Fruit fly (Drosophila melanogaster) whole organism, adult: Measurements from ENCODE around the gene Ac3.
A peak's percentile ranks its signal among the peaks of the same experiment; 100 is the strongest.

Experiments
- CG11617 ChIP-seq: fragments of 200-800 bp; sonication (Bioruptor generic); optimal IDR thresholded peaks from 2 replicates; lab custom pipeline; 2017; ENCODE audit warnings: mild to moderate bottlenecking, missing biosample characterization, missing genetic modification reagents, missing genetic modification characterization
- CG12768 ChIP-seq: fragments of 200-800 bp; sonication (Bioruptor generic); optimal IDR thresholded peaks from 2 replicates; lab custom pipeline; 2017; ENCODE audit warnings: missing biosample characterization, missing genetic modification characterization, mild to moderate bottlenecking, moderate library complexity, missing genetic modification reagents
- CG14711 ChIP-seq: fragments of 200-800 bp; sonication (Bioruptor generic); optimal IDR thresholded peaks from 2 replicates; lab custom pipeline; 2018; ENCODE audit warnings: missing biosample characterization, mild to moderate bottlenecking, missing genetic modification characterization, moderate library complexity
- CG1620 ChIP-seq: fragments of 200-800 bp; sonication (Bioruptor generic); optimal IDR thresholded peaks from 2 replicates; lab custom pipeline; 2016; ENCODE audit warnings: missing biosample characterization, missing genetic modification characterization
- CG33017 ChIP-seq: fragments of 200-800 bp; sonication (Bioruptor generic); optimal IDR thresholded peaks from 2 replicates; lab custom pipeline; 2018; ENCODE audit warnings: missing biosample characterization, mild to moderate bottlenecking, missing genetic modification characterization, moderate library complexity
- CG5204 ChIP-seq: fragments of 200-800 bp; sonication (Bioruptor generic); optimal IDR thresholded peaks from 2 replicates; lab custom pipeline; 2016; ENCODE audit warnings: missing biosample characterization, missing genetic modification characterization
- CG7045 ChIP-seq: fragments of 200-800 bp; sonication (Bioruptor generic); optimal IDR thresholded peaks from 2 replicates; lab custom pipeline; 2017; ENCODE audit warnings: missing biosample characterization, mild to moderate bottlenecking, missing genetic modification characterization
- CG7101 ChIP-seq: fragments of 200-800 bp; sonication (Bioruptor generic); optimal IDR thresholded peaks from 2 replicates; lab custom pipeline; 2018; ENCODE audit warnings: missing biosample characterization, mild to moderate bottlenecking, missing genetic modification characterization, moderate library complexity
- Clk ChIP-seq: fragments of 200-800 bp; sonication (Bioruptor generic); optimal IDR thresholded peaks from 2 replicates; lab custom pipeline; 2017; ENCODE audit warnings: missing biosample characterization, missing genetic modification characterization
- Crg-1 ChIP-seq: fragments of 200-800 bp; sonication (Bioruptor generic); optimal IDR thresholded peaks from 2 replicates; lab custom pipeline; 2016; ENCODE audit warnings: missing biosample characterization, missing genetic modification characterization
- Hr96 ChIP-seq: fragments of 200-800 bp; sonication (Bioruptor generic); optimal IDR thresholded peaks from 2 replicates; lab custom pipeline; 2016; ENCODE audit warnings: missing biosample characterization, missing genetic modification characterization
- Mnt ChIP-seq: fragments of 200-800 bp; sonication (Bioruptor generic); optimal IDR thresholded peaks from 2 replicates; lab custom pipeline; 2016; ENCODE audit warnings: missing biosample characterization, mild to moderate bottlenecking, missing genetic modification characterization
- bab1 ChIP-seq: fragments of 200-800 bp; sonication (Bioruptor generic); optimal IDR thresholded peaks from 3 replicates; lab custom pipeline; 2019; ENCODE audit warnings: missing biosample characterization, mild to moderate bottlenecking, missing genetic modification characterization, moderate library complexity
- cic ChIP-seq: fragments of 200-800 bp; sonication (Bioruptor generic); optimal IDR thresholded peaks from 2 replicates; lab custom pipeline; 2017; ENCODE audit warnings: missing biosample characterization, mild to moderate bottlenecking, missing genetic modification characterization, moderate library complexity
- cnc ChIP-seq, 2 experiments: fragments of >200 bp; optimal IDR thresholded peaks; 2 replicates each; lab custom pipeline; 2017
- kay ChIP-seq: fragments of 200-800 bp; sonication (Bioruptor generic); peaks from one replicate; lab custom pipeline; 2016; ENCODE audit warnings: missing biosample characterization, missing genetic modification characterization, borderline replicate concordance
- ovo ChIP-seq: fragments of 200-800 bp; sonication (Bioruptor generic); optimal IDR thresholded peaks from 2 replicates; lab custom pipeline; 2016; ENCODE audit warnings: missing biosample characterization, missing genetic modification characterization
- pad ChIP-seq: fragments of 200-800 bp; sonication (Bioruptor generic); optimal IDR thresholded peaks from 3 replicates; lab custom pipeline; 2017; ENCODE audit warnings: missing biosample characterization, missing genetic modification characterization, mild to moderate bottlenecking, moderate library complexity, missing genetic modification reagents
- tj ChIP-seq: fragments of 200-800 bp; sonication (Bioruptor generic); optimal IDR thresholded peaks from 3 replicates; lab custom pipeline; 2017; ENCODE audit warnings: missing biosample characterization, mild to moderate bottlenecking, missing genetic modification characterization, moderate library complexity
- toe ChIP-seq: fragments of 200-800 bp; sonication (Bioruptor generic); optimal IDR thresholded peaks from 2 replicates; lab custom pipeline; 2016; ENCODE audit warnings: missing biosample characterization, missing genetic modification characterization

Gene Ac3

dm6 chr2L:21629149-21629813 is 3.1 kb upstream of the Ac3 start:
- TF ChIP-seq CG7045 (GFP tag; lab: Kevin White, UChicago) (no peak), Hr96 (GFP tag; lab: Kevin White, UChicago) (no peak), pad (GFP tag; lab: Kevin White, UChicago) (peak; percentile 69), bab1 (GFP tag; lab: Kevin White, UChicago) (peak; percentile 14), tj (GFP tag; lab: Kevin White, UChicago) (peak; percentile 26)

- TF ChIP-seq CG1620 (peak; percentile 89), CG12768 (GFP tag; lab: Kevin White, UChicago) (peak; percentile 50), Crg-1 (peak; percentile 72), Hr96 (GFP tag; lab: Kevin White, UChicago) (peak; percentile 69), pad (GFP tag; lab: Kevin White, UChicago) (peak; percentile 23), CG14711 (tag; lab: Kevin White, UChicago) (peak; percentile 15), CG7101 (peak; percentile 72), Clk (GFP tag; lab: Kevin White, UChicago) (no peak), cnc (optimal IDR thresholded peaks at IDR 0.05; lab: Kevin White, UChicago) (no peak), kay (GFP tag; lab: Kevin White, UChicago) (peak; percentile 42), toe (peak; percentile 77), tj (GFP tag; lab: Kevin White, UChicago) (no peak), ovo (GFP tag; lab: Kevin White, UChicago) (peak; percentile 70), Mnt (GFP tag; lab: Kevin White, UChicago) (peak; percentile 73), cic (GFP tag; lab: Kevin White, UChicago) (peak; percentile 41), CG11617 (GFP tag; lab: Kevin White, UChicago) (peak; percentile 2), CG5204 (GFP tag; lab: Kevin White, UChicago) (peak; percentile 69), bab1 (GFP tag; lab: Kevin White, UChicago) (peak; percentile 72), CG33017 (tag; lab: Kevin White, UChicago) (peak; percentile 44), CG7045 (GFP tag; lab: Kevin White, UChicago) (peak; percentile 31)
Observed at dm6 chr2L:21629814-21630562, 2.4 kb upstream of the Ac3 start, which contains the start of gene Df31. Gene Df31 (minus strand): TSS chr2L:21629932.

dm6 chr2L:21630563-21630817 is 1.9 kb upstream of the Ac3 start:
- no peak for TF ChIP-seq kay (GFP tag; lab: Kevin White, UChicago)

- TF ChIP-seq toe, result no peak
Observed at dm6 chr2L:21632909-21633308, 522 bp downstream of the Ac3 start.

dm6 chr2L:21648769-21649168 is 16.4 kb downstream of the Ac3 start:
- no peak for TF ChIP-seq Mnt (GFP tag; lab: Kevin White, UChicago)

dm6 chr2L:21657426-21657825 is 25.0 kb downstream of the Ac3 start:
- TF ChIP-seq cnc (optimal IDR thresholded peaks at IDR 0.05; lab: Kevin White, UChicago) (no peak), pad (GFP tag; lab: Kevin White, UChicago) (peak; percentile 45), Clk (GFP tag; lab: Kevin White, UChicago) (no peak), CG7045 (GFP tag; lab: Kevin White, UChicago) (peak; percentile 16), CG11617 (GFP tag; lab: Kevin White, UChicago) (no peak), CG1620 (peak; percentile 9), Hr96 (GFP tag; lab: Kevin White, UChicago) (peak; percentile 61), ovo (GFP tag; lab: Kevin White, UChicago) (no peak), Crg-1 (no peak), bab1 (GFP tag; lab: Kevin White, UChicago) (no peak), CG14711 (tag; lab: Kevin White, UChicago) (peak; percentile 43), Mnt (GFP tag; lab: Kevin White, UChicago) (peak; percentile 17), toe (peak; percentile 14), CG12768 (GFP tag; lab: Kevin White, UChicago) (peak; percentile 48), tj (GFP tag; lab: Kevin White, UChicago) (no peak), cic (GFP tag; lab: Kevin White, UChicago) (no peak), CG5204 (GFP tag; lab: Kevin White, UChicago) (peak; percentile 46), CG7101 (peak; percentile 33), CG33017 (tag; lab: Kevin White, UChicago) (no peak), kay (GFP tag; lab: Kevin White, UChicago) (peak; percentile 50)

dm6 chr2L:21658529-21659009 is 26.2 kb downstream of the Ac3 start, which contains the start of gene Cul2:
Gene Cul2 (plus strand): TSS chr2L:21658735.
- TF ChIP-seq CG7045 (GFP tag; lab: Kevin White, UChicago) (no peak), CG1620 (peak; percentile 10), CG7101 (peak; percentile 13), CG12768 (GFP tag; lab: Kevin White, UChicago) (no peak), CG33017 (tag; lab: Kevin White, UChicago) (no peak), Crg-1 (no peak), CG5204 (GFP tag; lab: Kevin White, UChicago) (peak; percentile 22), CG14711 (tag; lab: Kevin White, UChicago) (no peak), cic (GFP tag; lab: Kevin White, UChicago) (no peak), bab1 (GFP tag; lab: Kevin White, UChicago) (peak; percentile 29), toe (peak; percentile 23)
